Fruit fly (Drosophila melanogaster): ENCODE measurements around the gene Ptpa.

DNA sequence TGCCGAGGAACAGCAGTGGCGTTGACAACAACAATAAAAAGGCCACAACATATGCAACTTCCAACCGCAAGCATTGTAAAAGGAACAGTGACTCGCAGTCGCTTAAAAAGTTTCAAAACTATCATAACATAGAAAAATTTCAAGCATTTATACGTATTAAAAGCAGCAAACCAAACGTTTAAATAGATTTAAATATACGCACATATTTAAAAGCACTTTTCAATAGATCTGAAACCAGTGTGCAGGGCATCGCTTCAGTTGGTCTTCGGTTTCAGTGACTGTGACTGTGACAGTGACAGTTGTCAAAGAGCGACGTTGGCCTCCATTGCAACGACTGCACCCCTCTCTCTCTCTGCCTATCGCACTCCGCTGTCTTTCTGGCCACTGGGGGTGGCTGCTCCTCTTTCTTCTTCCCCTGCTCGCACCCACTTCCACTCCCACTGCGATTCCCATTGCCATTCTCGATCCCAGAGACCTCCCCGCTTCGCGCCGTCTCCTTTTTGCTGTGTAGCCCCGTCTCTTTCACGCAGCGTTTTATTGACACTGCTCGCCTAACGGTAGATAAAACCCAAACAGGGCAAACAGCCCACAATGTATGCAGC, 28.6 kb upstream of the Ptpa start:
- TF ChIP-seq insv (optimal IDR thresholded peaks at IDR 0.05) (no peak), h (optimal IDR thresholded peaks at IDR 0.05) (no peak), psq (optimal IDR thresholded peaks at IDR 0.05) (no peak), Myc (optimal IDR thresholded peaks at IDR 0.05) (no peak), Sin3A (optimal IDR thresholded peaks at IDR 0.05) (no peak)
